Worm (Caenorhabditis elegans): ENCODE measurements around the gene Y51B9A.9.

- no peak for TF ChIP-seq lsy-2 (tag; optimal IDR thresholded peaks at IDR 0.05)
- no peak for TF ChIP-seq nhr-77 (tag; optimal IDR thresholded peaks at IDR 0.05)
- no peak for TF ChIP-seq elt-1 (tag; optimal IDR thresholded peaks at IDR 0.05)
- no peak for TF ChIP-seq unc-55 (GFP tag; optimal IDR thresholded peaks at IDR 0.05)
- no peak for TF ChIP-seq unc-39 (tag; optimal IDR thresholded peaks at IDR 0.05)
- TF ChIP-seq unc-62 (GFP tag; optimal IDR thresholded peaks at IDR 0.05): no peak
- TF ChIP-seq nhr-23 (tag; optimal IDR thresholded peaks at IDR 0.05): no peak
- TF ChIP-seq lin-13 (GFP tag; optimal IDR thresholded peaks at IDR 0.05): no peak
Observed at ce11 chrII:9418065-9418567, 20.7 kb upstream of the Y51B9A.9 start, which contains the start of the genes M176.4 and M176.16.
